Fruit fly (Drosophila melanogaster) whole organism, embryonic: ENCODE data around the gene CG3999.

Experiments used
- Ada2b ChIP-seq: fragments of 200-800 bp; sonication (Bioruptor generic); IDR thresholded peaks from 2 replicates; pipeline ENCODE4 v1.3.6; 2022; ENCODE audit warnings: missing biosample characterization, missing genetic modification characterization
- Asciz ChIP-seq: fragments of 200-800 bp; sonication (Bioruptor generic); optimal IDR thresholded peaks from 2 replicates; lab custom pipeline; 2017; ENCODE audit warnings: missing biosample characterization, mild to moderate bottlenecking, missing genetic modification characterization, missing genetic modification reagents
- B-H1 ChIP-seq: fragments of 200-800 bp; sonication (Bioruptor generic); IDR thresholded peaks from 3 replicates; pipeline ENCODE4 v1.3.6; 2022; ENCODE audit warnings: missing biosample characterization, missing genetic modification characterization
- CG12071 ChIP-seq: fragments of 200-800 bp; sonication (Bioruptor generic); optimal IDR thresholded peaks from 3 replicates; lab custom pipeline; 2018; ENCODE audit warnings: missing biosample characterization, mild to moderate bottlenecking, missing genetic modification characterization
- CG12391 ChIP-seq: fragments of 200-800 bp; sonication (Bioruptor generic); optimal IDR thresholded peaks from 3 replicates; lab custom pipeline; 2018; ENCODE audit warnings: missing biosample characterization, mild to moderate bottlenecking, missing genetic modification characterization, moderate library complexity
- CG13123 ChIP-seq: fragments of 200-800 bp; sonication (Bioruptor generic); optimal IDR thresholded peaks from 2 replicates; lab custom pipeline; 2016; ENCODE audit warnings: missing biosample characterization, missing genetic modification characterization
- CG14050 ChIP-seq: fragments of 200-800 bp; sonication (Bioruptor generic); IDR thresholded peaks from 3 replicates; pipeline ENCODE4 v1.3.6; 2022; ENCODE audit warnings: missing biosample characterization, missing genetic modification characterization
- CG14441 ChIP-seq: fragments of 200-800 bp; sonication (Bioruptor generic); IDR thresholded peaks from 2 replicates; pipeline ENCODE4 v1.3.6; 2022; ENCODE audit warnings: missing biosample characterization, missing genetic modification characterization
- CG16813 ChIP-seq: fragments of 200-800 bp; sonication (Bioruptor generic); IDR thresholded peaks from 3 replicates; pipeline ENCODE4 v1.3.6; 2022; ENCODE audit warnings: missing biosample characterization, missing genetic modification characterization; ENCODE audit not compliant: partially characterized antibody
- CG17359 ChIP-seq: fragments of 200-800 bp; sonication (Bioruptor generic); optimal IDR thresholded peaks from 3 replicates; lab custom pipeline; 2018; ENCODE audit warnings: missing biosample characterization, mild to moderate bottlenecking, missing genetic modification characterization, moderate library complexity
- CG17385 ChIP-seq: fragments of 200-800 bp; sonication (Bioruptor generic); optimal IDR thresholded peaks from 3 replicates; lab custom pipeline; 2018; ENCODE audit warnings: missing biosample characterization, mild to moderate bottlenecking, missing genetic modification characterization
- CG18262 ChIP-seq: fragments of 200-800 bp; optimal IDR thresholded peaks from 3 replicates; lab custom pipeline; 2019; ENCODE audit warnings: missing biosample characterization, mild to moderate bottlenecking, missing genetic modification characterization, moderate library complexity
- CG2199 ChIP-seq: fragments of 200-800 bp; sonication (Bioruptor generic); IDR thresholded peaks from 3 replicates; pipeline ENCODE4 v1.3.6; 2022; ENCODE audit warnings: missing biosample characterization, missing genetic modification characterization
- CG2712 ChIP-seq: fragments of 200-800 bp; optimal IDR thresholded peaks from 3 replicates; lab custom pipeline; 2019; ENCODE audit warnings: missing biosample characterization, mild to moderate bottlenecking, missing genetic modification characterization, moderate library complexity
- CG30403 ChIP-seq: fragments of 200-800 bp; sonication (Bioruptor generic); optimal IDR thresholded peaks from 3 replicates; lab custom pipeline; 2016; ENCODE audit warnings: missing biosample characterization, missing genetic modification characterization
- CG30431 ChIP-seq: fragments of 200-800 bp; sonication (Bioruptor generic); optimal IDR thresholded peaks from 2 replicates; lab custom pipeline; 2017; ENCODE audit warnings: missing biosample characterization, missing genetic modification characterization
- CG31388 ChIP-seq: fragments of 200-800 bp; sonication (Bioruptor generic); optimal IDR thresholded peaks from 2 replicates; lab custom pipeline; 2016; ENCODE audit warnings: missing biosample characterization, missing genetic modification characterization
- CG34422 ChIP-seq: fragments of 200-800 bp; sonication (Bioruptor generic); IDR thresholded peaks from 3 replicates; pipeline ENCODE4 v1.3.6; 2022; ENCODE audit warnings: missing biosample characterization, missing genetic modification characterization
- CG7928 ChIP-seq: fragments of 200-800 bp; sonication (Bioruptor generic); optimal IDR thresholded peaks from 2 replicates; lab custom pipeline; 2017; ENCODE audit warnings: missing biosample characterization, mild to moderate bottlenecking, missing genetic modification characterization
- CG8765 ChIP-seq: fragments of 200-800 bp; sonication (Bioruptor generic); IDR thresholded peaks from 2 replicates; pipeline ENCODE4 v1.3.6; 2022; ENCODE audit warnings: missing biosample characterization, missing genetic modification characterization
- CG9876 ChIP-seq: fragments of 200-800 bp; sonication (Bioruptor generic); optimal IDR thresholded peaks from 2 replicates; lab custom pipeline; 2016; ENCODE audit warnings: missing biosample characterization, missing genetic modification characterization
- Elba2 ChIP-seq: fragments of 200-800 bp; sonication (Bioruptor generic); optimal IDR thresholded peaks from 3 replicates; lab custom pipeline; 2016; ENCODE audit warnings: missing biosample characterization, missing genetic modification characterization
- Hr3 ChIP-seq: fragments of 200-800 bp; sonication (Bioruptor generic); optimal IDR thresholded peaks from 3 replicates; lab custom pipeline; 2016; ENCODE audit warnings: missing biosample characterization, missing genetic modification characterization
- Hr39 ChIP-seq: fragments of >200 bp; optimal IDR thresholded peaks from 2 replicates; lab custom pipeline; 2017
- Pdp1 ChIP-seq, 2 experiments: fragments of 200-800 bp; sonication (Bioruptor generic); optimal IDR thresholded peaks; 3 replicates each; lab custom pipeline; 2016; ENCODE audit warnings: missing biosample characterization in 2 of 2, missing genetic modification characterization in 2 of 2, mild to moderate bottlenecking in 1 of 2, moderate library complexity in 1 of 2
- Sox100B ChIP-seq: fragments of 200-800 bp; sonication (Bioruptor generic); optimal IDR thresholded peaks from 3 replicates; lab custom pipeline; 2018; ENCODE audit warnings: missing biosample characterization, mild to moderate bottlenecking, missing genetic modification characterization
- Xbp1 ChIP-seq: fragments of 200-800 bp; sonication (Bioruptor generic); optimal IDR thresholded peaks from 3 replicates; lab custom pipeline; 2016; ENCODE audit warnings: missing biosample characterization, mild to moderate bottlenecking, missing genetic modification characterization
- ap ChIP-seq: fragments of 200-800 bp; sonication (Bioruptor generic); IDR thresholded peaks from 2 replicates; pipeline ENCODE4 v1.3.6; 2022; ENCODE audit warnings: missing biosample characterization, missing genetic modification characterization
- chif ChIP-seq, 2 experiments: fragments of 200-800 bp; sonication (Bioruptor generic); optimal IDR thresholded peaks; 3 replicates each; lab custom pipeline; 2016; ENCODE audit warnings: missing biosample characterization in 2 of 2, missing genetic modification characterization in 2 of 2
- dmrt11E ChIP-seq: fragments of 200-800 bp; sonication (Bioruptor generic); optimal IDR thresholded peaks from 3 replicates; lab custom pipeline; 2018; ENCODE audit warnings: missing biosample characterization, mild to moderate bottlenecking, missing genetic modification characterization, moderate library complexity
- dpn ChIP-seq, 2 experiments: fragments of 200-800 bp; sonication (Bioruptor generic); optimal IDR thresholded peaks; 3 replicates each; lab custom pipeline; 2016; ENCODE audit warnings: missing biosample characterization in 2 of 2, missing genetic modification characterization in 2 of 2
- ems ChIP-seq: fragments of 200-800 bp; sonication (Bioruptor generic); optimal IDR thresholded peaks from 3 replicates; lab custom pipeline; 2016; ENCODE audit warnings: missing biosample characterization, missing genetic modification characterization
- fd102C ChIP-seq: fragments of 200-800 bp; sonication (Bioruptor generic); optimal IDR thresholded peaks from 2 replicates; lab custom pipeline; 2018; ENCODE audit warnings: missing biosample characterization, mild to moderate bottlenecking, missing genetic modification characterization, moderate library complexity
- gcm2 ChIP-seq: fragments of 200-800 bp; sonication (Bioruptor generic); optimal IDR thresholded peaks from 2 replicates; lab custom pipeline; 2016; ENCODE audit warnings: missing biosample characterization, missing genetic modification characterization
- hbn ChIP-seq: fragments of 200-800 bp; sonication (Bioruptor generic); IDR thresholded peaks from 2 replicates; pipeline ENCODE4 v1.3.6; 2022; ENCODE audit warnings: missing biosample characterization, missing genetic modification characterization; ENCODE audit not compliant: partially characterized antibody
- hkb ChIP-seq, 2 experiments: fragments of 200-800 bp in 1 of 2; fragments of >200 bp in 1 of 2; sonication (Bioruptor generic) in 1 of 2; IDR thresholded peaks in 1 of 2; optimal IDR thresholded peaks in 1 of 2; 2 replicates each; pipeline versions ENCODE4 v1.3.6 to Lab custom; 2017 to 2022; ENCODE audit warnings: missing biosample characterization in 1 of 2, missing genetic modification characterization in 1 of 2
- kay ChIP-seq: fragments of 200-800 bp; sonication (Bioruptor generic); optimal IDR thresholded peaks from 2 replicates; lab custom pipeline; 2016; ENCODE audit warnings: missing biosample characterization, missing genetic modification characterization
- ken ChIP-seq: fragments of 200-800 bp; sonication (Bioruptor generic); IDR thresholded peaks from 3 replicates; pipeline ENCODE4 v1.3.6; 2022; ENCODE audit warnings: missing biosample characterization, missing genetic modification characterization
- lmd ChIP-seq: fragments of 200-800 bp; sonication (Bioruptor generic); IDR thresholded peaks from 2 replicates; pipeline ENCODE4 v1.3.6; 2022; ENCODE audit warnings: missing biosample characterization, missing genetic modification characterization
- nmo ChIP-seq: fragments of 200-800 bp; sonication (Bioruptor generic); optimal IDR thresholded peaks from 2 replicates; lab custom pipeline; 2018; ENCODE audit warnings: missing biosample characterization, mild to moderate bottlenecking, missing genetic modification characterization, moderate library complexity
- pan ChIP-seq, 4 experiments: fragments of >200 bp in 3 of 4; fragments of 200-800 bp in 1 of 4; sonication (Bioruptor generic) in 1 of 4; optimal IDR thresholded peaks in 3 of 4; IDR thresholded peaks in 1 of 4; 2 replicates each; pipeline versions ENCODE4 v1.3.6 to Lab custom; 2017 to 2022; ENCODE audit warnings: missing biosample characterization in 2 of 4, missing genetic modification characterization in 2 of 4, mixed read lengths in 1 of 4
- phol ChIP-seq: fragments of 200-800 bp; sonication (Bioruptor generic); optimal IDR thresholded peaks from 3 replicates; lab custom pipeline; 2018; ENCODE audit warnings: missing biosample characterization, mild to moderate bottlenecking, missing genetic modification characterization, moderate library complexity
- prd ChIP-seq, 3 experiments: fragments of >200 bp in 2 of 3; fragments of 200-800 bp in 1 of 3; sonication (Bioruptor generic) in 1 of 3; optimal IDR thresholded peaks in 2 of 3; IDR thresholded peaks in 1 of 3; 2 replicates in 2 of 3; 3 replicates in 1 of 3; pipeline versions ENCODE4 v1.3.6 to Lab custom; 2017 to 2022; ENCODE audit warnings: missing biosample characterization in 1 of 3, missing genetic modification characterization in 1 of 3
- salm ChIP-seq: fragments of 200-800 bp; sonication (Bioruptor generic); optimal IDR thresholded peaks from 2 replicates; lab custom pipeline; 2018; ENCODE audit warnings: missing biosample characterization, mild to moderate bottlenecking, missing genetic modification characterization
- sens-2 ChIP-seq: fragments of 200-800 bp; sonication (Bioruptor generic); IDR thresholded peaks from 2 replicates; pipeline ENCODE4 v1.3.6; 2022; ENCODE audit warnings: missing biosample characterization, missing genetic modification characterization
- slbo ChIP-seq: fragments of 200-800 bp; sonication (Bioruptor generic); IDR thresholded peaks from 2 replicates; pipeline ENCODE4 v1.3.6; 2022; ENCODE audit warnings: missing biosample characterization, missing genetic modification characterization
- ssp ChIP-seq: fragments of 200-800 bp; sonication (Bioruptor generic); IDR thresholded peaks from 2 replicates; pipeline ENCODE4 v1.3.6; 2022; ENCODE audit warnings: missing biosample characterization, missing genetic modification characterization
- stc ChIP-seq: fragments of 200-800 bp; sonication (Bioruptor generic); IDR thresholded peaks from 2 replicates; pipeline ENCODE4 v1.3.6; 2022; ENCODE audit warnings: missing biosample characterization, missing genetic modification characterization
- vvl ChIP-seq: fragments of 200-800 bp; sonication (Bioruptor generic); IDR thresholded peaks from 2 replicates; pipeline ENCODE4 v1.3.6; 2022; ENCODE audit warnings: missing biosample characterization, missing genetic modification characterization

CG3999 gene

DNA sequence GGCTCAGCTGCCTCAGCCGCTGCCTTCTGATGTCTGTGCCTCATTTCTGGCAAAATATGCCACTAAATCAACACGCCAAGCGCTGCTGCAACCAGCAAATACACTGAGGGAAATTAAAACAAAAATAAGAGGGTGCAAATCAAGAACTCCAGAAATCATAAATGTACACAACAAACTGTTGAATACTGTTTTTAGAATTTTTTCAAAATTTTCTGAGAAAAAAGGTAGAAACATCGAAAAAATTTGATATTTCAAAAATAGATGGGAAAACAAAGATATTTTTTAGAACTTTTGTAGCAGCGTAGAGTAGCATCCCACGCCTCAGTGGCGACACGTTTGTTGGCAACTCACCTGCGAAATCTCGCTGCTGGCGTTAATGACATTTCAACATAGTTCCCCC is 21.4 kb downstream of the CG3999 start (continued):
- TF ChIP-seq hkb (optimal IDR thresholded peaks at IDR 0.05; lab: Kevin White, UChicago) (no peak), hkb (GFP tag; IDR thresholded peaks at IDR 0.05; lab: Robert Waterston, UW) (peak; percentile 64; the same call in 1 of the 2 replicates), hbn (GFP tag; lab: Robert Waterston, UW) (no peak), Elba2 (no peak), kay (GFP tag; lab: Kevin White, UChicago) (no peak), CG31388 (GFP tag; lab: Kevin White, UChicago) (no peak), slbo (no peak), CG8765 (GFP tag; lab: Robert Waterston, UW) (no peak), CG34422 (GFP tag; lab: Robert Waterston, UW) (no peak), stc (GFP tag; lab: Robert Waterston, UW) (peak; percentile 20; the same call in 1 of the 2 replicates), dpn (GFP tag; optimal IDR thresholded peaks at IDR 0.05; lab: Kevin White, UChicago) (no peak), ssp (GFP tag; lab: Robert Waterston, UW) (0 out of 2 replicates have a peak, but pooled peaks have one; percentile 11), ap (GFP tag; lab: Robert Waterston, UW) (no peak), fd102C (GFP tag; lab: Kevin White, UChicago) (no peak), vvl (GFP tag; lab: Robert Waterston, UW) (peak; percentile 45; the same call in 1 of the 2 replicates), Ada2b (GFP tag; lab: Robert Waterston, UW) (peak; percentile 51), prd (optimal IDR thresholded peaks at IDR 0.05; lab: Kevin White, UChicago) (no peak), prd (GFP tag; IDR thresholded peaks at IDR 0.05; lab: Robert Waterston, UW) (0 out of 3 replicates have a peak, but pooled peaks have one; percentile 24), CG14050 (no peak), CG17359 (tag; lab: Kevin White, UChicago) (no peak), CG30403 (GFP tag; lab: Kevin White, UChicago) (peak; percentile 31), CG9876 (GFP tag; lab: Kevin White, UChicago) (no peak), ems (GFP tag; lab: Kevin White, UChicago) (no peak), pan (optimal IDR thresholded peaks at IDR 0.05; lab: Kevin White, UChicago) (no peak), pan (GFP tag; optimal IDR thresholded peaks at IDR 0.05 in 1 of 2, IDR thresholded peaks at IDR 0.05 in 1 of 2) (no peak), CG16813 (no peak), salm (tag; lab: Kevin White, UChicago) (peak; percentile 3), Hr3 (no peak), CG2712 (no peak), CG18262 (peak; percentile 6), Asciz (GFP tag; lab: Kevin White, UChicago) (no peak), CG17385 (GFP tag; lab: Kevin White, UChicago) (peak; percentile 16), gcm2 (GFP tag; lab: Kevin White, UChicago) (no peak), CG13123 (GFP tag; lab: Kevin White, UChicago) (no peak), CG30431 (no peak), dmrt11E (tag; lab: Kevin White, UChicago) (no peak), Sox100B (GFP tag; lab: Kevin White, UChicago) (peak; percentile 14), CG14441 (peak; percentile 13; the same call in 1 of the 2 replicates), CG12391 (peak; percentile 18), nmo (GFP tag; lab: Kevin White, UChicago) (peak; percentile 10), Hr39 (lab: Kevin White, UChicago) (no peak), chif (GFP tag; optimal IDR thresholded peaks at IDR 0.05; lab: Kevin White, UChicago) (peak in 1 of 2 experiments; percentile 6), Xbp1 (GFP tag; lab: Kevin White, UChicago) (peak; percentile 40), ken (no peak), CG12071 (GFP tag; lab: Kevin White, UChicago) (no peak), phol (peak; percentile 11), B-H1 (GFP tag; lab: Robert Waterston, UW) (no peak), Pdp1 (GFP tag; optimal IDR thresholded peaks at IDR 0.05; lab: Kevin White, UChicago) (peak in 1 of 2 experiments; percentile 10), CG2199 (GFP tag; lab: Robert Waterston, UW) (no peak), lmd (GFP tag; lab: Robert Waterston, UW) (0 out of 2 replicates have a peak, but pooled peaks have one; percentile 12), sens-2 (GFP tag; lab: Robert Waterston, UW) (no peak), CG7928 (no peak)
